Fruit fly (Drosophila melanogaster) whole organism, embryonic: ENCODE results near the gene Prosbeta2R2.

Experiments used
- Ada2b ChIP-seq: fragments of 200-800 bp; sonication (Bioruptor generic); IDR thresholded peaks from 2 replicates; pipeline ENCODE4 v1.3.6; 2022; ENCODE audit warnings: missing biosample characterization, missing genetic modification characterization
- Bgb ChIP-seq: fragments of 200-800 bp; sonication (Bioruptor generic); IDR thresholded peaks from 2 replicates; pipeline ENCODE4 v1.3.6; 2022; ENCODE audit warnings: missing biosample characterization, missing genetic modification characterization; ENCODE audit not compliant: partially characterized antibody
- CG10565 ChIP-seq: fragments of 200-800 bp; sonication (Bioruptor generic); optimal IDR thresholded peaks from 3 replicates; lab custom pipeline; 2016; ENCODE audit warnings: missing biosample characterization, mild to moderate bottlenecking, missing genetic modification characterization
- CG11504 ChIP-seq: fragments of 200-800 bp; sonication (Bioruptor generic); optimal IDR thresholded peaks from 3 replicates; lab custom pipeline; 2019; ENCODE audit warnings: missing biosample characterization, mild to moderate bottlenecking, missing genetic modification characterization, moderate library complexity
- CG11723 ChIP-seq: fragments of 200-800 bp; sonication (Bioruptor generic); optimal IDR thresholded peaks from 2 replicates; lab custom pipeline; 2017; ENCODE audit warnings: missing biosample characterization, mild to moderate bottlenecking, missing genetic modification characterization
- CG12219 ChIP-seq: fragments of 200-800 bp; sonication (Bioruptor generic); optimal IDR thresholded peaks from 3 replicates; lab custom pipeline; 2018; ENCODE audit warnings: missing biosample characterization, mild to moderate bottlenecking, missing genetic modification characterization
- CG13123 ChIP-seq: fragments of 200-800 bp; sonication (Bioruptor generic); optimal IDR thresholded peaks from 2 replicates; lab custom pipeline; 2016; ENCODE audit warnings: missing biosample characterization, missing genetic modification characterization
- CG13775 ChIP-seq: fragments of 200-800 bp; sonication (Bioruptor generic); optimal IDR thresholded peaks from 3 replicates; lab custom pipeline; 2017; ENCODE audit warnings: missing biosample characterization, mild to moderate bottlenecking, missing genetic modification characterization
- CG17186 ChIP-seq: fragments of 200-800 bp; sonication (Bioruptor generic); optimal IDR thresholded peaks from 3 replicates; lab custom pipeline; 2017; ENCODE audit warnings: missing biosample characterization, missing genetic modification reagents, missing genetic modification characterization
- CG17612 ChIP-seq: fragments of 200-800 bp; sonication (Bioruptor generic); IDR thresholded peaks from 2 replicates; pipeline ENCODE4 v1.3.6; 2022; ENCODE audit warnings: missing biosample characterization, missing genetic modification characterization
- CG2712 ChIP-seq: fragments of 200-800 bp; optimal IDR thresholded peaks from 3 replicates; lab custom pipeline; 2019; ENCODE audit warnings: missing biosample characterization, mild to moderate bottlenecking, missing genetic modification characterization, moderate library complexity
- CG30431 ChIP-seq: fragments of 200-800 bp; sonication (Bioruptor generic); optimal IDR thresholded peaks from 2 replicates; lab custom pipeline; 2017; ENCODE audit warnings: missing biosample characterization, missing genetic modification characterization
- CG34422 ChIP-seq: fragments of 200-800 bp; sonication (Bioruptor generic); IDR thresholded peaks from 3 replicates; pipeline ENCODE4 v1.3.6; 2022; ENCODE audit warnings: missing biosample characterization, missing genetic modification characterization
- CG43689 ChIP-seq: fragments of 200-800 bp; sonication (Bioruptor generic); IDR thresholded peaks from 2 replicates; pipeline ENCODE4 v1.3.6; 2022; ENCODE audit warnings: missing biosample characterization, missing genetic modification characterization
- CG7839 ChIP-seq: fragments of 200-800 bp; sonication (Bioruptor generic); optimal IDR thresholded peaks from 3 replicates; lab custom pipeline; 2018; ENCODE audit warnings: missing biosample characterization, mild to moderate bottlenecking, missing genetic modification characterization, moderate library complexity
- CG8359 ChIP-seq: fragments of 200-800 bp; sonication (Bioruptor generic); optimal IDR thresholded peaks from 2 replicates; lab custom pipeline; 2017; ENCODE audit warnings: missing biosample characterization, mild to moderate bottlenecking, missing genetic modification characterization, borderline replicate concordance
- CG8924 ChIP-seq: fragments of 200-800 bp; optimal IDR thresholded peaks from 3 replicates; lab custom pipeline; 2019; ENCODE audit warnings: missing biosample characterization, mild to moderate bottlenecking, missing genetic modification characterization, moderate library complexity
- CHES-1-like ChIP-seq: fragments of 200-800 bp; sonication (Bioruptor generic); optimal IDR thresholded peaks from 2 replicates; lab custom pipeline; 2016; ENCODE audit warnings: missing biosample characterization, missing genetic modification characterization
- D19B ChIP-seq: fragments of 200-800 bp; sonication (Bioruptor generic); optimal IDR thresholded peaks from 2 replicates; lab custom pipeline; 2017; ENCODE audit warnings: missing biosample characterization, mild to moderate bottlenecking, missing genetic modification characterization
- Drgx ChIP-seq: fragments of 200-800 bp; sonication (Bioruptor generic); IDR thresholded peaks from 2 replicates; pipeline ENCODE4 v1.3.6; 2022; ENCODE audit warnings: missing biosample characterization, missing genetic modification characterization
- Ets65A ChIP-seq: fragments of 200-800 bp; sonication (Bioruptor generic); peaks from one replicate; lab custom pipeline; 2016; ENCODE audit warnings: missing biosample characterization, missing genetic modification characterization
- Hr3 ChIP-seq: fragments of 200-800 bp; sonication (Bioruptor generic); optimal IDR thresholded peaks from 3 replicates; lab custom pipeline; 2016; ENCODE audit warnings: missing biosample characterization, missing genetic modification characterization
- MBD-R2 ChIP-seq: fragments of 200-800 bp; sonication (Bioruptor generic); IDR thresholded peaks from 2 replicates; pipeline ENCODE4 v1.3.6; 2022; ENCODE audit warnings: missing biosample characterization, missing genetic modification characterization
- Mad ChIP-seq: fragments of 200-800 bp; sonication (Bioruptor generic); optimal IDR thresholded peaks from 2 replicates; lab custom pipeline; 2016; ENCODE audit warnings: missing biosample characterization, missing genetic modification characterization
- Nf-YB ChIP-seq: fragments of 200-800 bp; sonication (Bioruptor generic); optimal IDR thresholded peaks from 3 replicates; lab custom pipeline; 2019; ENCODE audit warnings: missing biosample characterization, mild to moderate bottlenecking, missing genetic modification characterization, moderate library complexity
- Opbp ChIP-seq: fragments of 200-800 bp; sonication (Bioruptor generic); IDR thresholded peaks from 3 replicates; pipeline ENCODE4 v1.3.6; 2022; ENCODE audit warnings: missing biosample characterization, missing genetic modification characterization; ENCODE audit not compliant: partially characterized antibody
- Rx ChIP-seq: fragments of 200-800 bp; sonication (Bioruptor generic); IDR thresholded peaks from 2 replicates; pipeline ENCODE4 v1.3.6; 2022; ENCODE audit warnings: missing biosample characterization, missing genetic modification characterization
- Sry-δ ChIP-seq: fragments of 200-800 bp; sonication (Bioruptor generic); optimal IDR thresholded peaks from 2 replicates; lab custom pipeline; 2016; ENCODE audit warnings: missing biosample characterization, missing genetic modification characterization
- Ssrp ChIP-seq: fragments of 200-800 bp; sonication (Bioruptor generic); optimal IDR thresholded peaks from 2 replicates; lab custom pipeline; 2018; ENCODE audit warnings: missing biosample characterization, mild to moderate bottlenecking, missing genetic modification characterization, moderate library complexity
- ato ChIP-seq: fragments of 200-800 bp; sonication (Bioruptor generic); IDR thresholded peaks from 2 replicates; pipeline ENCODE4 v1.3.6; 2022; ENCODE audit warnings: missing biosample characterization, missing genetic modification characterization; ENCODE audit not compliant: partially characterized antibody
- bbx ChIP-seq: fragments of 200-800 bp; sonication (Bioruptor generic); IDR thresholded peaks from 2 replicates; pipeline ENCODE4 v1.3.6; 2022; ENCODE audit warnings: missing biosample characterization, missing genetic modification characterization; ENCODE audit not compliant: partially characterized antibody
- dan ChIP-seq: fragments of 200-800 bp; sonication (Bioruptor generic); IDR thresholded peaks from 2 replicates; pipeline ENCODE4 v1.3.6; 2022; ENCODE audit warnings: missing biosample characterization, missing genetic modification characterization
- dmrt99B ChIP-seq: fragments of 200-800 bp; sonication (Bioruptor generic); optimal IDR thresholded peaks from 2 replicates; lab custom pipeline; 2018; ENCODE audit warnings: missing biosample characterization, mild to moderate bottlenecking, missing genetic modification characterization, moderate library complexity
- emc ChIP-seq: fragments of 200-800 bp; sonication (Bioruptor generic); optimal IDR thresholded peaks from 2 replicates; lab custom pipeline; 2016; ENCODE audit warnings: missing biosample characterization, missing genetic modification characterization
- gce ChIP-seq: fragments of 200-800 bp; sonication (Bioruptor generic); IDR thresholded peaks from 3 replicates; pipeline ENCODE4 v1.3.6; 2022; ENCODE audit warnings: missing biosample characterization, missing genetic modification characterization
- gsb-n ChIP-seq: fragments of 200-800 bp; sonication (Bioruptor generic); optimal IDR thresholded peaks from 3 replicates; lab custom pipeline; 2018; ENCODE audit warnings: missing biosample characterization, mild to moderate bottlenecking, missing genetic modification characterization
- hbn ChIP-seq: fragments of 200-800 bp; sonication (Bioruptor generic); IDR thresholded peaks from 2 replicates; pipeline ENCODE4 v1.3.6; 2022; ENCODE audit warnings: missing biosample characterization, missing genetic modification characterization; ENCODE audit not compliant: partially characterized antibody
- her ChIP-seq: fragments of 200-800 bp; sonication (Bioruptor generic); optimal IDR thresholded peaks from 2 replicates; lab custom pipeline; 2016; ENCODE audit warnings: missing biosample characterization, missing genetic modification characterization
- kni ChIP-seq: fragments of 200-800 bp; sonication (Bioruptor generic); optimal IDR thresholded peaks from 3 replicates; lab custom pipeline; 2017; ENCODE audit warnings: mild to moderate bottlenecking, missing biosample characterization, missing genetic modification reagents, missing genetic modification characterization
- lmd ChIP-seq: fragments of 200-800 bp; sonication (Bioruptor generic); IDR thresholded peaks from 2 replicates; pipeline ENCODE4 v1.3.6; 2022; ENCODE audit warnings: missing biosample characterization, missing genetic modification characterization
- nau ChIP-seq: fragments of 200-800 bp; sonication (Bioruptor generic); optimal IDR thresholded peaks from 3 replicates; lab custom pipeline; 2017; ENCODE audit warnings: missing biosample characterization, mild to moderate bottlenecking, missing genetic modification characterization, missing genetic modification reagents
- nerfin-2 ChIP-seq: fragments of 200-800 bp; sonication (Bioruptor generic); IDR thresholded peaks from 2 replicates; pipeline ENCODE4 v1.3.6; 2022; ENCODE audit warnings: missing biosample characterization, missing genetic modification characterization; ENCODE audit not compliant: partially characterized antibody
- org-1 ChIP-seq: fragments of 200-800 bp; sonication (Bioruptor generic); optimal IDR thresholded peaks from 2 replicates; lab custom pipeline; 2017; ENCODE audit warnings: missing biosample characterization, missing genetic modification characterization
- pfk ChIP-seq: fragments of 200-800 bp; sonication (Bioruptor generic); optimal IDR thresholded peaks from 2 replicates; lab custom pipeline; 2018; ENCODE audit warnings: missing biosample characterization, mild to moderate bottlenecking, missing genetic modification characterization, moderate library complexity
- pho ChIP-seq: fragments of 200-800 bp; sonication (Bioruptor generic); optimal IDR thresholded peaks from 2 replicates; lab custom pipeline; 2016; ENCODE audit warnings: missing biosample characterization, missing genetic modification characterization
- prd ChIP-seq, 3 experiments: fragments of >200 bp in 2 of 3; fragments of 200-800 bp in 1 of 3; sonication (Bioruptor generic) in 1 of 3; optimal IDR thresholded peaks in 2 of 3; IDR thresholded peaks in 1 of 3; 2 replicates in 2 of 3; 3 replicates in 1 of 3; pipeline versions ENCODE4 v1.3.6 to Lab custom; 2017 to 2022; ENCODE audit warnings: missing biosample characterization in 1 of 3, missing genetic modification characterization in 1 of 3
- slbo ChIP-seq: fragments of 200-800 bp; sonication (Bioruptor generic); IDR thresholded peaks from 2 replicates; pipeline ENCODE4 v1.3.6; 2022; ENCODE audit warnings: missing biosample characterization, missing genetic modification characterization
- stc ChIP-seq: fragments of 200-800 bp; sonication (Bioruptor generic); IDR thresholded peaks from 2 replicates; pipeline ENCODE4 v1.3.6; 2022; ENCODE audit warnings: missing biosample characterization, missing genetic modification characterization

Gene Prosbeta2R2

dm6 chr3R:5211901-5212758 lies 7.2 kb downstream of the Prosbeta2R2 start (continued):
- TF ChIP-seq CG13775 (GFP tag; lab: Kevin White, UChicago): peak; percentile 85
- no peak for TF ChIP-seq prd (optimal IDR thresholded peaks at IDR 0.05; lab: Kevin White, UChicago)
- TF ChIP-seq prd (GFP tag; IDR thresholded peaks at IDR 0.05; lab: Robert Waterston, UW): peak; percentile 93
- no peak for TF ChIP-seq nau (GFP tag; lab: Kevin White, UChicago)
- TF ChIP-seq slbo: no peak
- no peak for TF ChIP-seq MBD-R2 (GFP tag; lab: Robert Waterston, UW)
- TF ChIP-seq lmd (GFP tag; lab: Robert Waterston, UW): peak; percentile 40; the same call in 1 of the 2 replicates
- peak; percentile 54 for TF ChIP-seq CG13123 (GFP tag; lab: Kevin White, UChicago)
- peak; percentile 97 for TF ChIP-seq kni (GFP tag; lab: Kevin White, UChicago)
- peak; percentile 73 for TF ChIP-seq CG11504 (tag; lab: Kevin White, UChicago)
- TF ChIP-seq gsb-n (tag; lab: Kevin White, UChicago): peak; percentile 88
- TF ChIP-seq Opbp (GFP tag; lab: Robert Waterston, UW): no peak
- no peak for TF ChIP-seq nerfin-2
- peak; percentile 97 for TF ChIP-seq Ets65A
- no peak for TF ChIP-seq hbn (GFP tag; lab: Robert Waterston, UW)
- peak; percentile 66 for TF ChIP-seq her
- no peak for TF ChIP-seq bbx (GFP tag; lab: Robert Waterston, UW)
- no peak for TF ChIP-seq pho (GFP tag; lab: Kevin White, UChicago)
- no peak for TF ChIP-seq Bgb (GFP tag; lab: Robert Waterston, UW)
- TF ChIP-seq pfk: no peak
- TF ChIP-seq CHES-1-like: peak; percentile 69
- peak; percentile 70 for TF ChIP-seq org-1 (GFP tag; lab: Kevin White, UChicago)
- TF ChIP-seq CG17612: no peak
- peak; percentile 75 for TF ChIP-seq Mad (GFP tag; lab: Kevin White, UChicago)
- TF ChIP-seq dan (GFP tag; lab: Robert Waterston, UW): peak; percentile 88; the same call in 1 of the 2 replicates
- TF ChIP-seq stc (GFP tag; lab: Robert Waterston, UW): no peak
- peak; percentile 35; the same call in 1 of the 3 replicates for TF ChIP-seq CG34422 (GFP tag; lab: Robert Waterston, UW)
- no peak for TF ChIP-seq D19B (GFP tag; lab: Kevin White, UChicago)
- TF ChIP-seq CG8924: peak; percentile 89
- no peak for TF ChIP-seq ato
- TF ChIP-seq CG30431 (GFP tag; lab: Kevin White, UChicago): peak; percentile 80
- TF ChIP-seq Rx (GFP tag; lab: Robert Waterston, UW): peak; percentile 52; the same call in 1 of the 2 replicates
- TF ChIP-seq CG17186 (GFP tag; lab: Kevin White, UChicago): peak; percentile 14
- peak; percentile 38; the same call in 1 of the 2 replicates for TF ChIP-seq Drgx (GFP tag; lab: Robert Waterston, UW)
- TF ChIP-seq CG2712: peak; percentile 95
- TF ChIP-seq CG7839 (tag; lab: Kevin White, UChicago): peak; percentile 74
- no peak for TF ChIP-seq gce (GFP tag; lab: Robert Waterston, UW)
- no peak for TF ChIP-seq emc (GFP tag; lab: Kevin White, UChicago)
- no peak for TF ChIP-seq Ada2b (GFP tag; lab: Robert Waterston, UW)
- TF ChIP-seq CG43689 (GFP tag; lab: Robert Waterston, UW): no peak
- TF ChIP-seq CG12219 (GFP tag; lab: Kevin White, UChicago): peak; percentile 68
- peak; percentile 74 for TF ChIP-seq CG8359 (GFP tag; lab: Kevin White, UChicago)
- peak; percentile 52 for TF ChIP-seq dmrt99B
- peak; percentile 60 for TF ChIP-seq CG10565 (GFP tag; lab: Kevin White, UChicago)
- peak; percentile 63 for TF ChIP-seq Nf-YB (GFP tag; lab: Kevin White, UChicago)
- peak; percentile 79 for TF ChIP-seq Ssrp (tag; lab: Kevin White, UChicago)
- peak; percentile 74 for TF ChIP-seq Hr3 (GFP tag; lab: Kevin White, UChicago)
- TF ChIP-seq CG11723 (GFP tag; lab: Kevin White, UChicago): peak; percentile 44
- peak; percentile 38 for TF ChIP-seq Sry-δ
